Fruit fly (Drosophila melanogaster) whole organism, pupa: Measurements from ENCODE around the gene Ufd1.

Experiments used
- CG12605 ChIP-seq: fragments of 200-800 bp; sonication (Bioruptor generic); IDR thresholded peaks from 2 replicates; pipeline ENCODE4 v1.3.6; 2022; ENCODE audit warnings: missing biosample characterization, missing genetic modification characterization
- CG13204 ChIP-seq: fragments of 200-800 bp; sonication (Bioruptor generic); optimal IDR thresholded peaks from 2 replicates; lab custom pipeline; 2018; ENCODE audit warnings: missing biosample characterization, mild to moderate bottlenecking, missing genetic modification characterization, moderate library complexity
- CG14655 ChIP-seq: fragments of 200-800 bp; sonication (Bioruptor generic); optimal IDR thresholded peaks from 3 replicates; lab custom pipeline; 2017; ENCODE audit warnings: mild to moderate bottlenecking, missing biosample characterization, missing genetic modification reagents, missing genetic modification characterization
- CG34367 ChIP-seq: fragments of 200-800 bp; sonication (Bioruptor generic); optimal IDR thresholded peaks from 2 replicates; lab custom pipeline; 2018; ENCODE audit warnings: missing biosample characterization, mild to moderate bottlenecking, missing genetic modification characterization
- CG4496 ChIP-seq: fragments of 200-800 bp; sonication (Bioruptor generic); IDR thresholded peaks from 3 replicates; pipeline ENCODE4 v1.3.6; 2022; ENCODE audit warnings: missing biosample characterization, missing genetic modification characterization
- CG9948 ChIP-seq: fragments of 200-800 bp; sonication (Bioruptor generic); optimal IDR thresholded peaks from 2 replicates; lab custom pipeline; 2018; ENCODE audit warnings: missing biosample characterization, mild to moderate bottlenecking, missing genetic modification characterization, moderate library complexity
- Ets98B ChIP-seq: fragments of 200-800 bp; sonication (Bioruptor generic); IDR thresholded peaks from 2 replicates; pipeline ENCODE4 v1.3.6; 2022; ENCODE audit warnings: missing biosample characterization, missing genetic modification characterization
- Pif1B ChIP-seq: fragments of 200-800 bp; sonication (Bioruptor generic); optimal IDR thresholded peaks from 3 replicates; lab custom pipeline; 2016; ENCODE audit warnings: missing biosample characterization, missing genetic modification characterization
- fd96Ca ChIP-seq: fragments of 200-800 bp; sonication (Bioruptor generic); IDR thresholded peaks from 3 replicates; pipeline ENCODE4 v1.3.6; 2022; ENCODE audit warnings: missing biosample characterization, missing genetic modification characterization

DNA sequence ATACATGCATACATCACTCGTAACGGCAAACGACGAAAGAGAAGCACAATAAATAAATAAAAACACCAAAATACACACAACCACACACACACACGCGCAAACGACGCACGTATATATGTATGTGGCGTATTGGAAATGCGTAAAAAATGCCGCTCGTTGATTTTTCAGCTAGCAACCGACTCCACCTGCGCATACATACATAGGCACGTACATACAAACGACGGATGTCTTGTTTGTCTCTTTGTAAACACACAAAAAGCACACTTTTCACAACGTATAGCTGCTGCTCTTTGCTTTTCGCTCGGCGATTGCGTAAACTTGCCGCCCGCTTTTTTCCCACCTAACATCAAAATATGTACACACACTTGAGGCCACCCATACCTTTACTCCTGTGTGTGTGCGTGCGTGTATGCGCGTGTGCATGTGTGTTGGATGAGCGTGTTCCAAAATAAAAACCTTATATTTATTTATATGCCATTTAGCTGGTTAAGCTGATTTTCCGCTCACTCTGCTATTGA is 3.1 kb downstream of the Ufd1 start:
- no peak for TF ChIP-seq fd96Ca
- TF ChIP-seq CG14655 (GFP tag; lab: Kevin White, UChicago): no peak
- no peak for TF ChIP-seq CG4496 (GFP tag; lab: Robert Waterston, UW)
- no peak for TF ChIP-seq CG12605 (GFP tag; lab: Robert Waterston, UW)
- TF ChIP-seq CG34367 (tag; lab: Kevin White, UChicago): no peak
- no peak for TF ChIP-seq CG13204 (GFP tag; lab: Kevin White, UChicago)
- no peak for TF ChIP-seq Pif1B (GFP tag; lab: Kevin White, UChicago)
- no peak for TF ChIP-seq Ets98B (GFP tag; lab: Robert Waterston, UW)
- no peak for TF ChIP-seq CG9948 (tag; lab: Kevin White, UChicago)
